Worm (Caenorhabditis elegans) whole organism, late embryonic: ENCODE measurements around the gene pph-4.1.

Experiments
- C38D4.7 ChIP-seq: fragments of 200-800 bp; sonication (Bioruptor generic); optimal IDR thresholded peaks from 2 replicates; lab custom pipeline; 2018; ENCODE audit warnings: mild to moderate bottlenecking, missing genetic modification characterization, moderate library complexity, missing compliant biosample characterization
- K09A11.1 ChIP-seq: sonication (generic microtip); optimal IDR thresholded peaks from 2 replicates; lab custom pipeline; 2017; ENCODE audit warnings: antibody characterized with exemption, mild to moderate bottlenecking, missing genetic modification characterization, missing compliant biosample characterization; ENCODE audit not compliant: insufficient read depth
- Y22D7AL.16 ChIP-seq: sonication (generic microtip); optimal IDR thresholded peaks from 2 replicates; lab custom pipeline; 2016; ENCODE audit warnings: missing genetic modification characterization, missing compliant biosample characterization
- ama-1 ChIP-seq: fragments of 150-350 bp; optimal IDR thresholded peaks from 2 replicates; lab custom pipeline; 2014
- ceh-18 ChIP-seq: sonication (generic microtip); optimal IDR thresholded peaks from 2 replicates; lab custom pipeline; 2016; ENCODE audit warnings: missing genetic modification characterization, missing compliant biosample characterization
- ceh-22 ChIP-seq: sonication (generic microtip); optimal IDR thresholded peaks from 2 replicates; lab custom pipeline; 2017; ENCODE audit warnings: missing biosample characterization, missing genetic modification characterization
- ceh-24 ChIP-seq: sonication (generic microtip); optimal IDR thresholded peaks from 2 replicates; lab custom pipeline; 2016; ENCODE audit warnings: mild to moderate bottlenecking, missing genetic modification characterization, missing compliant biosample characterization
- ceh-31 ChIP-seq: sonication (generic microtip); optimal IDR thresholded peaks from 2 replicates; lab custom pipeline; 2016; ENCODE audit warnings: missing genetic modification characterization, missing compliant biosample characterization
- ceh-34 ChIP-seq: sonication (generic microtip); optimal IDR thresholded peaks from 2 replicates; lab custom pipeline; 2016; ENCODE audit warnings: mild to moderate bottlenecking, missing genetic modification characterization, missing compliant biosample characterization
- ceh-9 ChIP-seq: sonication (generic microtip); optimal IDR thresholded peaks from 2 replicates; lab custom pipeline; 2016; ENCODE audit warnings: mild to moderate bottlenecking, missing genetic modification characterization, inconsistent platforms, missing compliant biosample characterization
- che-1 ChIP-seq: sonication (generic microtip); optimal IDR thresholded peaks from 2 replicates; lab custom pipeline; 2016; ENCODE audit warnings: mild to moderate bottlenecking, missing genetic modification characterization, missing compliant biosample characterization
- dve-1 ChIP-seq: sonication (generic microtip); optimal IDR thresholded peaks from 2 replicates; lab custom pipeline; 2017; ENCODE audit warnings: antibody characterized with exemption, mild to moderate bottlenecking, missing genetic modification characterization, missing compliant biosample characterization
- eyg-1 ChIP-seq: sonication (generic microtip); optimal IDR thresholded peaks from 2 replicates; lab custom pipeline; 2016; ENCODE audit warnings: missing genotype, missing genetic modification characterization, missing compliant biosample characterization
- fkh-6 ChIP-seq: sonication (generic microtip); optimal IDR thresholded peaks from 2 replicates; lab custom pipeline; 2016; ENCODE audit warnings: missing genetic modification characterization, missing compliant biosample characterization
- hlh-15 ChIP-seq: sonication (generic microtip); optimal IDR thresholded peaks from 2 replicates; lab custom pipeline; 2016; ENCODE audit warnings: missing genetic modification characterization, missing compliant biosample characterization
- hlh-30 ChIP-seq: sonication (generic microtip); optimal IDR thresholded peaks from 2 replicates; lab custom pipeline; 2017; ENCODE audit warnings: antibody characterized with exemption, missing genetic modification characterization, missing compliant biosample characterization; ENCODE audit not compliant: insufficient read depth
- hlh-6 ChIP-seq: sonication (generic microtip); optimal IDR thresholded peaks from 2 replicates; lab custom pipeline; 2016; ENCODE audit warnings: missing genotype, missing genetic modification characterization, missing compliant biosample characterization
- lim-6 ChIP-seq: sonication (generic microtip); optimal IDR thresholded peaks from 2 replicates; lab custom pipeline; 2016; ENCODE audit warnings: missing genetic modification characterization, missing compliant biosample characterization
- madf-2 ChIP-seq: sonication (generic microtip); optimal IDR thresholded peaks from 2 replicates; lab custom pipeline; 2017; ENCODE audit warnings: missing genetic modification characterization, missing compliant biosample characterization
- mec-3 ChIP-seq: sonication (generic microtip); optimal IDR thresholded peaks from 2 replicates; lab custom pipeline; 2016; ENCODE audit warnings: borderline replicate concordance, missing genetic modification characterization, missing compliant biosample characterization
- nfya-1 ChIP-seq: sonication (generic microtip); optimal IDR thresholded peaks from 2 replicates; lab custom pipeline; 2017; ENCODE audit warnings: missing genetic modification characterization, mild to moderate bottlenecking, missing compliant biosample characterization, antibody characterized with exemption, moderate library complexity
- nhr-11 ChIP-seq: fragments of 150-350 bp; optimal IDR thresholded peaks from 2 replicates; lab custom pipeline; 2014; ENCODE audit warnings: missing biosample characterization, missing genetic modification characterization
- npax-4 ChIP-seq: sonication (generic microtip); optimal IDR thresholded peaks from 2 replicates; lab custom pipeline; 2016; ENCODE audit warnings: missing genetic modification characterization, missing compliant biosample characterization
- pag-3 ChIP-seq: sonication (generic microtip); optimal IDR thresholded peaks from 2 replicates; lab custom pipeline; 2016; ENCODE audit warnings: missing compliant biosample characterization, missing genetic modification characterization, borderline replicate concordance
- pat-9 ChIP-seq: fragments of 200-800 bp; sonication (Bioruptor generic); optimal IDR thresholded peaks from 2 replicates; lab custom pipeline; 2018; ENCODE audit warnings: mild to moderate bottlenecking, missing genetic modification characterization, moderate library complexity, missing compliant biosample characterization
- pax-1 ChIP-seq: fragments of 150-350 bp; optimal IDR thresholded peaks from 2 replicates; lab custom pipeline; 2014; ENCODE audit warnings: missing biosample characterization, missing genetic modification characterization
- pros-1 ChIP-seq: fragments of 150-350 bp; optimal IDR thresholded peaks from 2 replicates; lab custom pipeline; 2014; ENCODE audit warnings: missing biosample characterization, missing genetic modification reagents, missing genetic modification characterization
- rnt-1 ChIP-seq: sonication (generic microtip); optimal IDR thresholded peaks from 2 replicates; lab custom pipeline; 2016; ENCODE audit warnings: missing genetic modification characterization, missing compliant biosample characterization
- sox-2 ChIP-seq: fragments of 200-800 bp; sonication (Bioruptor generic); IDR thresholded peaks from 2 replicates; pipeline ENCODE4 v1.3.6; 2022; ENCODE audit warnings: missing genetic modification reagents, missing genetic modification characterization, missing compliant biosample characterization
- sox-4 ChIP-seq: sonication (generic microtip); optimal IDR thresholded peaks from 2 replicates; lab custom pipeline; 2017; ENCODE audit warnings: mild to moderate bottlenecking, missing genetic modification characterization, inconsistent platforms, missing compliant biosample characterization
- syd-9 ChIP-seq: sonication (generic microtip); optimal IDR thresholded peaks from 2 replicates; lab custom pipeline; 2016; ENCODE audit warnings: mild to moderate bottlenecking, missing genetic modification characterization, moderate library complexity, missing compliant biosample characterization
- tbx-2 ChIP-seq: sonication (generic microtip); optimal IDR thresholded peaks from 2 replicates; lab custom pipeline; 2016; ENCODE audit warnings: missing genetic modification characterization, missing compliant biosample characterization
- unc-42 ChIP-seq: sonication (generic microtip); optimal IDR thresholded peaks from 2 replicates; lab custom pipeline; 2016; ENCODE audit warnings: missing genotype, missing genetic modification characterization, missing compliant biosample characterization
- unc-55 ChIP-seq: sonication (generic microtip); optimal IDR thresholded peaks from 2 replicates; lab custom pipeline; 2017; ENCODE audit warnings: missing biosample characterization, missing genetic modification reagents, missing genetic modification characterization
- unc-86 ChIP-seq: sonication (generic microtip); optimal IDR thresholded peaks from 2 replicates; lab custom pipeline; 2016; ENCODE audit warnings: missing genetic modification characterization, missing compliant biosample characterization
- zip-5 ChIP-seq: sonication (generic microtip); optimal IDR thresholded peaks from 2 replicates; lab custom pipeline; 2016; ENCODE audit warnings: missing genetic modification characterization, missing compliant biosample characterization
- ztf-16 ChIP-seq: sonication (generic microtip); optimal IDR thresholded peaks from 2 replicates; lab custom pipeline; 2017; ENCODE audit warnings: missing genetic modification characterization, missing compliant biosample characterization

Gene pph-4.1

ce11 chrIII:12373807-12374266 is 22.7 kb upstream of the pph-4.1 start, which contains the start of gene glrx-5:
glrx-5 (minus strand) TSS chrIII:12373857.
- no peak for TF ChIP-seq pax-1 (tag; lab: Kevin White, UChicago)
- no peak for TF ChIP-seq ceh-24 (tag; lab: Kevin White, UChicago)
- TF ChIP-seq ceh-22 (tag; lab: Kevin White, UChicago): no peak

DNA sequence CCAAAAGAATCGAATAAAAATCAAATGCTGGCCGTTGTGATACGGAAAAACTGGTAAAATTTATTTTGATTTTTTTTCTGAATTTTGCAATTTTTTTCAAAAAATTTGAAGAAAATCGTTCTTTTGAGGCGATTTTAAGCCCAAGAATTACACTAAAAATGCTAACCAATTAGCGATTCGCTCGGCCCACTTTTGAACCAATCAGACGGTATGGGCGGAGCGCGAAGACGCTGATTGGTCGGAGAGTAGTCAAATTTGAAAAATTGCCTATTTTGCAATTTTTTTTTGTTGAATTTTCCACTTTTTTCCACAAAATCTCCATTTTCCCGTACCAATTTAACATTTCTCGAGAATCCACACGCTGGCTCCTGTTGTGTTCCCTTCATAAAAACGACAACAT is 22.2 kb upstream of the pph-4.1 start:
- TF ChIP-seq nfya-1 (peak; percentile 81), nhr-11 (no peak)

ce11 chrIII:12372080-12373065 is 21.2 kb upstream of the pph-4.1 start:
- TF ChIP-seq lim-6 (tag; lab: Kevin White, UChicago) (no peak), zip-5 (no peak), fkh-6 (tag; lab: Kevin White, UChicago) (no peak), pat-9 (tag; lab: Kevin White, UChicago) (no peak)
- TF ChIP-seq, all 69 proteins: peak for 0

- TF ChIP-seq nfya-1 (peak; percentile 36), unc-42 (no peak), K09A11.1 (peak; percentile 30), eyg-1 (no peak), tbx-2 (tag; lab: Kevin White, UChicago) (no peak)
Measured at ce11 chrIII:12370011-12370506, 18.9 kb upstream of the pph-4.1 start, which contains the start of gene rpt-6. rpt-6 (plus strand) TSS chrIII:12370456.

- peak; percentile 27 for TF ChIP-seq pros-1 (tag; lab: Kevin White, UChicago)
- peak; percentile 22 for TF ChIP-seq nfya-1
- TF ChIP-seq ceh-31 (tag; lab: Kevin White, UChicago): peak; percentile 5
- no peak for TF ChIP-seq sox-4
Measured at ce11 chrIII:12369476-12369875, 18.3 kb upstream of the pph-4.1 start.

DNA sequence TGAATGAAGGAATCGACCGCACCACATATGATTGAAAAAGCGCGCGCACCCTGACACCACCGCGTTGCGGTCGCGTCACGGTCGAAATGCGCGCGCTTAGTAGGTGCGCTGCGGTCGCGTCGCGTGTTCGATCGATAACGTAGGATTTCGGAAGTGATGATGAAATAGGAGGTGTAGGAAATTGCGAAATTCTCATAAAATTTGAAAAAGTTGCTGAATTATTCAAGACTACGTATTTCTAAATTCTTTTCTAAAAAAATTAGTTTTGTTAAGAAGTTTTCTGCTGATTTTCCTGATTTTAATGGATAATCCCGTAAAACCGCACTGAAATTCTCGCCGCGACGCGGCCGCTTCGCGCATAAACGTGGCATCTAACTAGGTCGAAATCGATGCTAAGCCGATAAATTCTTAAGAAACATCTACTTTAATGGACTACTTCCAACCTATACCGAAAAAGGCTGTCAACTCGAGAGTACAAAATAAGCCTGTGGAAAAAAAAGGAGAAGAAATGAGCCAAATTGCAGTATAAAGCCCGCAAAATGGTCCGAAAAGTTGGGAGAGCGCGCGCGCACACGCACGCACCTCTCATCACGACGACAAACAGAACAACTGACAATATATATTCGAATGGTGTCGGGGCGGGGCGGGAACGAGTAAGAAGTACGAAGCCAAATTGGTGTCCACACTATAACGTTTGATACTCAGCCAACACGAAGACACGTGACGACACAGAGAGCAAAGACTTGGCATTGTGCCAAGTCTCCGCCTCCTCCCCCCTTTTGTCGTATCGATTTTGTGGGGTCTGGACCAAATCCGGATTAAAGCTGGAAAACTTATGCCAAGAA is 17.5 kb upstream of the pph-4.1 start, which contains the start of gene his-72:
TSS of gene his-72 (minus strand) at position 589 of the 845 bp plus-strand sequence.
- TF ChIP-seq fkh-6 (tag; lab: Kevin White, UChicago) (no peak), hlh-15 (no peak), che-1 (tag; lab: Kevin White, UChicago) (no peak), Y22D7AL.16 (no peak), tbx-2 (tag; lab: Kevin White, UChicago) (peak; percentile 10), ceh-9 (no peak), dve-1 (tag; lab: Kevin White, UChicago) (no peak), npax-4 (tag; lab: Kevin White, UChicago) (no peak), ceh-24 (tag; lab: Kevin White, UChicago) (peak; percentile 11), ztf-16 (tag; lab: Kevin White, UChicago) (no peak), ceh-34 (tag; lab: Kevin White, UChicago) (peak; percentile 2), nfya-1 (peak; percentile 9), unc-42 (no peak), unc-86 (tag; lab: Kevin White, UChicago) (no peak), ama-1 (lab: Kevin White, UChicago) (peak; percentile 94), ceh-31 (tag; lab: Kevin White, UChicago) (peak; percentile 27), hlh-30 (tag; lab: Kevin White, UChicago) (peak; percentile 89), C38D4.7 (GFP tag; lab: Kevin White, UChicago) (peak; percentile 10), ceh-18 (no peak), mec-3 (tag; lab: Kevin White, UChicago) (no peak), rnt-1 (peak; percentile 10), unc-55 (GFP tag; lab: Kevin White, UChicago) (peak; percentile 18), pat-9 (tag; lab: Kevin White, UChicago) (no peak), sox-2 (GFP tag; lab: Robert Waterston, UW) (no peak), hlh-6 (tag; lab: Kevin White, UChicago) (peak; percentile 48), madf-2 (no peak), pag-3 (no peak), syd-9 (tag; lab: Kevin White, UChicago) (no peak)
